Fruit fly (Drosophila melanogaster) whole organism, embryonic: Measurements from ENCODE around the gene TwdlB.

Experiments used
- Awh ChIP-seq: fragments of 200-800 bp; sonication (Bioruptor generic); IDR thresholded peaks from 2 replicates; pipeline ENCODE4, ENCODE4 v1.3.6; 2022; ENCODE audit warnings: missing biosample characterization, missing genetic modification characterization
- BtbVII ChIP-seq: fragments of 200-800 bp; sonication (Bioruptor generic); optimal IDR thresholded peaks from 3 replicates; lab custom pipeline; 2017; ENCODE audit warnings: missing biosample characterization, mild to moderate bottlenecking, missing genetic modification characterization
- CG1024 ChIP-seq: fragments of 200-800 bp; sonication (Bioruptor generic); IDR thresholded peaks from 2 replicates; pipeline ENCODE4 v1.3.6; 2022; ENCODE audit warnings: missing biosample characterization, missing genetic modification characterization
- CG11093 ChIP-seq: fragments of 200-800 bp; sonication (Bioruptor generic); IDR thresholded peaks from 3 replicates; pipeline ENCODE4 v1.3.6; 2022; ENCODE audit warnings: missing biosample characterization, missing genetic modification characterization
- CG12104 ChIP-seq: fragments of 200-800 bp; sonication (Bioruptor generic); optimal IDR thresholded peaks from 3 replicates; lab custom pipeline; 2016; ENCODE audit warnings: missing biosample characterization, missing genetic modification characterization
- CG13287 ChIP-seq: fragments of 200-800 bp; sonication (Bioruptor generic); IDR thresholded peaks from 2 replicates; pipeline ENCODE4 v1.3.6; 2022; ENCODE audit warnings: missing biosample characterization, missing genetic modification characterization; ENCODE audit not compliant: partially characterized antibody
- CG18619 ChIP-seq: fragments of 200-800 bp; sonication (Bioruptor generic); optimal IDR thresholded peaks from 3 replicates; lab custom pipeline; 2017; ENCODE audit warnings: missing biosample characterization, mild to moderate bottlenecking, missing genetic modification characterization
- CG31224 ChIP-seq: fragments of 200-800 bp; sonication (Bioruptor generic); IDR thresholded peaks from 2 replicates; pipeline ENCODE4 v1.3.6; 2022; ENCODE audit warnings: missing biosample characterization, missing genetic modification characterization
- CG6765 ChIP-seq: fragments of 200-800 bp; sonication (Bioruptor generic); optimal IDR thresholded peaks from 3 replicates; lab custom pipeline; 2017; ENCODE audit warnings: missing biosample characterization, mild to moderate bottlenecking, missing genetic modification characterization
- CG6813 ChIP-seq: fragments of 200-800 bp; sonication (Bioruptor generic); optimal IDR thresholded peaks from 2 replicates; lab custom pipeline; 2017; ENCODE audit warnings: missing biosample characterization, missing genetic modification characterization, mild to moderate bottlenecking, moderate library complexity, missing genetic modification reagents
- CG8765 ChIP-seq: fragments of 200-800 bp; sonication (Bioruptor generic); IDR thresholded peaks from 2 replicates; pipeline ENCODE4 v1.3.6; 2022; ENCODE audit warnings: missing biosample characterization, missing genetic modification characterization
- CoRest ChIP-seq: fragments of 200-800 bp; sonication (Bioruptor generic); optimal IDR thresholded peaks from 3 replicates; lab custom pipeline; 2018; ENCODE audit warnings: missing biosample characterization, mild to moderate bottlenecking, missing genetic modification characterization, moderate library complexity
- Dad ChIP-seq: fragments of 200-800 bp; sonication (Bioruptor generic); optimal IDR thresholded peaks from 3 replicates; lab custom pipeline; 2016; ENCODE audit warnings: missing biosample characterization, missing genetic modification characterization
- Dbx ChIP-seq: fragments of 200-800 bp; sonication (Bioruptor generic); IDR thresholded peaks from 3 replicates; pipeline ENCODE4 v1.3.6; 2022; ENCODE audit warnings: missing biosample characterization, missing genetic modification characterization
- Mes4 ChIP-seq: fragments of 200-800 bp; sonication (Bioruptor generic); optimal IDR thresholded peaks from 2 replicates; lab custom pipeline; 2016; ENCODE audit warnings: missing biosample characterization, missing genetic modification characterization
- NFAT ChIP-seq: fragments of 200-800 bp; sonication (Bioruptor generic); IDR thresholded peaks from 2 replicates; pipeline ENCODE4 v1.3.6; 2022; ENCODE audit warnings: missing biosample characterization, missing genetic modification characterization
- NK7.1 ChIP-seq: fragments of 200-800 bp; sonication (Bioruptor generic); optimal IDR thresholded peaks from 3 replicates; lab custom pipeline; 2016; ENCODE audit warnings: missing biosample characterization, missing genetic modification characterization
- Nf-YA ChIP-seq: fragments of 200-800 bp; sonication (Bioruptor generic); IDR thresholded peaks from 2 replicates; pipeline ENCODE4 v1.3.6; 2022; ENCODE audit warnings: missing biosample characterization, missing genetic modification characterization
- Rx ChIP-seq: fragments of 200-800 bp; sonication (Bioruptor generic); IDR thresholded peaks from 2 replicates; pipeline ENCODE4 v1.3.6; 2022; ENCODE audit warnings: missing biosample characterization, missing genetic modification characterization
- Vsx1 ChIP-seq: fragments of 200-800 bp; sonication (Bioruptor generic); optimal IDR thresholded peaks from 2 replicates; lab custom pipeline; 2017; ENCODE audit warnings: missing biosample characterization, mild to moderate bottlenecking, missing genetic modification characterization, missing genetic modification reagents
- abd-A ChIP-seq: fragments of 200-800 bp; sonication (Bioruptor generic); optimal IDR thresholded peaks from 3 replicates; lab custom pipeline; 2019; ENCODE audit warnings: missing biosample characterization, mild to moderate bottlenecking, missing genetic modification characterization, moderate library complexity
- aop ChIP-seq: fragments of 200-800 bp; sonication (Bioruptor generic); IDR thresholded peaks from 2 replicates; pipeline ENCODE4 v1.3.6; 2022; ENCODE audit warnings: missing biosample characterization, missing genetic modification characterization
- cas ChIP-seq: fragments of 200-800 bp; sonication (Bioruptor generic); IDR thresholded peaks from 2 replicates; pipeline ENCODE4 v1.3.6; 2022; ENCODE audit warnings: missing biosample characterization, missing genetic modification characterization
- chinmo ChIP-seq: fragments of 200-800 bp; sonication (Bioruptor generic); IDR thresholded peaks from 4 replicates; pipeline ENCODE4 v1.3.6; 2022; ENCODE audit warnings: missing biosample characterization, missing genetic modification characterization; ENCODE audit not compliant: partially characterized antibody
- dpn ChIP-seq, 2 experiments: fragments of 200-800 bp; sonication (Bioruptor generic); optimal IDR thresholded peaks; 3 replicates each; lab custom pipeline; 2016; ENCODE audit warnings: missing biosample characterization in 2 of 2, missing genetic modification characterization in 2 of 2
- en ChIP-seq: fragments of 200-800 bp; sonication (Bioruptor generic); optimal IDR thresholded peaks from 2 replicates; lab custom pipeline; 2016; ENCODE audit warnings: missing biosample characterization, missing genetic modification characterization
- grn ChIP-seq: fragments of 200-800 bp; sonication (Bioruptor generic); optimal IDR thresholded peaks from 3 replicates; lab custom pipeline; 2017; ENCODE audit warnings: missing biosample characterization, missing genetic modification characterization
- h ChIP-seq: fragments of >200 bp; optimal IDR thresholded peaks from 2 replicates; lab custom pipeline; 2017
- inv ChIP-seq: fragments of 200-800 bp; sonication (Bioruptor generic); IDR thresholded peaks from 2 replicates; pipeline ENCODE4 v1.3.6; 2022; ENCODE audit warnings: missing biosample characterization, missing genetic modification characterization; ENCODE audit not compliant: partially characterized antibody
- lmd ChIP-seq: fragments of 200-800 bp; sonication (Bioruptor generic); IDR thresholded peaks from 2 replicates; pipeline ENCODE4 v1.3.6; 2022; ENCODE audit warnings: missing biosample characterization, missing genetic modification characterization
- lov ChIP-seq, 2 experiments: fragments of 200-800 bp in 1 of 2; fragments of >200 bp in 1 of 2; sonication (Bioruptor generic) in 1 of 2; IDR thresholded peaks in 1 of 2; optimal IDR thresholded peaks in 1 of 2; 2 replicates in 1 of 2; 3 replicates in 1 of 2; pipeline versions ENCODE4 v1.3.6 to Lab custom; 2017 to 2022; ENCODE audit warnings: missing biosample characterization in 1 of 2, missing genetic modification characterization in 1 of 2
- oc ChIP-seq: fragments of 200-800 bp; sonication (Bioruptor generic); optimal IDR thresholded peaks from 2 replicates; lab custom pipeline; 2018; ENCODE audit warnings: missing biosample characterization, mild to moderate bottlenecking, missing genetic modification characterization, moderate library complexity
- odd ChIP-seq: fragments of 200-800 bp; sonication (Bioruptor generic); optimal IDR thresholded peaks from 2 replicates; lab custom pipeline; 2017; ENCODE audit warnings: missing biosample characterization, mild to moderate bottlenecking, missing genetic modification characterization
- onecut ChIP-seq: fragments of 200-800 bp; sonication (Bioruptor generic); IDR thresholded peaks from 2 replicates; pipeline ENCODE4 v1.3.6; 2022; ENCODE audit warnings: missing biosample characterization, missing genetic modification characterization
- sd ChIP-seq: fragments of 200-800 bp; sonication (Bioruptor generic); optimal IDR thresholded peaks from 3 replicates; lab custom pipeline; 2018; ENCODE audit warnings: missing biosample characterization, mild to moderate bottlenecking, missing genetic modification characterization, moderate library complexity
- sim ChIP-seq: fragments of 200-800 bp; sonication (Bioruptor generic); IDR thresholded peaks from 2 replicates; pipeline ENCODE4 v1.3.6; 2022; ENCODE audit warnings: missing biosample characterization, missing genetic modification characterization
- tup ChIP-seq: fragments of 200-800 bp; sonication (Bioruptor generic); optimal IDR thresholded peaks from 2 replicates; lab custom pipeline; 2016; ENCODE audit warnings: missing biosample characterization, mild to moderate bottlenecking, missing genetic modification characterization, moderate library complexity
- unc-4 ChIP-seq: fragments of 200-800 bp; sonication (Bioruptor generic); IDR thresholded peaks from 2 replicates; pipeline ENCODE4 v1.3.6; 2022; ENCODE audit warnings: missing biosample characterization, missing genetic modification characterization; ENCODE audit not compliant: partially characterized antibody
- vvl ChIP-seq: fragments of 200-800 bp; sonication (Bioruptor generic); IDR thresholded peaks from 2 replicates; pipeline ENCODE4 v1.3.6; 2022; ENCODE audit warnings: missing biosample characterization, missing genetic modification characterization

Gene TwdlB

DNA sequence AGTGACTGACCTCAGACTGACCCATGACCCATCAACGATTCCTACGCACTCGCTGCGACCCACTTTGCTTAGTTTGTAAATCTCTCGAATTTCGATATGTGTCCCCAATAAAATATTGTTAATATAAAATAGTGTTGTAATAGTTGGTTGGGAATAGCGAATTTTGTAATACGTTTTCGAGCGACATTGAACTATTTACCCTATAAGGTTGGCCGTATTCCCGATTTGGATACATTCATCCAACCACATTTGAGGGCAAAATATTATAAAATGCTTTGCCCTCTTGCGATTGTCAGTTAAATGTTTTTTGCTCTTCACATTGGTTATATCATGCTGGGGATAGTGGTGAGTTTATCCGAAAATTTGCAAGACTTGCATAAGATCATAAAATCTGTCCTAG, 11.2 kb upstream of the TwdlB start, which contains the start of gene TwdlR (continued):
- TF ChIP-seq sim (GFP tag; lab: Robert Waterston, UW): no peak
- TF ChIP-seq lmd (GFP tag; lab: Robert Waterston, UW): no peak
- TF ChIP-seq Rx (GFP tag; lab: Robert Waterston, UW): no peak
- TF ChIP-seq dpn (GFP tag; optimal IDR thresholded peaks at IDR 0.05; lab: Kevin White, UChicago): no peak
- TF ChIP-seq, all 482 proteins: peak for 0

DNA sequence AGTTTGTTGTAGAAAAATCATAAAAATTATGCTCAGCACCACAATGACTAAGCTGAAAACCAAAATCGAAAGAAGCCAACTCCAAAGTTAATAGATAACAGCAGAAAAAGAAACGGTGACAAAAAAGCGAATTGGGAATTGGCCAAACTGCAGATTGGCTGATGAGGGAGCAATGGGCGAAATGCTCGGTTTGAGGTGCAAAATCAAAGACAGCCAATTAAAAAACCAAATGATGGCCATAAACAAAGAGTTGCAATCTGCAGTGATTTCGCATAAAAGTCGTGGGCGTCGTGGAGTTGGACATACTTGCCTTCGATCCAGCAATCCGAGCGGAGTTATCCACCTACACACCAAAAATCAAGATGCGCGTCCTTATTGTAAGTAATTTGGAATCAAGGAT, 10.1 kb upstream of the TwdlB start, which contains the start of gene TwdlH:
TSS of gene TwdlH (plus strand) at position 301 of the 400 bp plus-strand sequence.
- TF ChIP-seq onecut (GFP tag; lab: Robert Waterston, UW) (no peak), unc-4 (GFP tag; lab: Robert Waterston, UW) (no peak), Nf-YA (GFP tag; lab: Robert Waterston, UW) (no peak), NK7.1 (GFP tag; lab: Kevin White, UChicago) (no peak), Vsx1 (GFP tag; lab: Kevin White, UChicago) (no peak), en (GFP tag; lab: Kevin White, UChicago) (no peak), CG1024 (GFP tag; lab: Robert Waterston, UW) (no peak), Dad (GFP tag; lab: Kevin White, UChicago) (no peak), CoRest (tag; lab: Kevin White, UChicago) (no peak), cas (GFP tag; lab: Robert Waterston, UW) (no peak), tup (GFP tag; lab: Kevin White, UChicago) (no peak), inv (GFP tag; lab: Robert Waterston, UW) (no peak)

DNA sequence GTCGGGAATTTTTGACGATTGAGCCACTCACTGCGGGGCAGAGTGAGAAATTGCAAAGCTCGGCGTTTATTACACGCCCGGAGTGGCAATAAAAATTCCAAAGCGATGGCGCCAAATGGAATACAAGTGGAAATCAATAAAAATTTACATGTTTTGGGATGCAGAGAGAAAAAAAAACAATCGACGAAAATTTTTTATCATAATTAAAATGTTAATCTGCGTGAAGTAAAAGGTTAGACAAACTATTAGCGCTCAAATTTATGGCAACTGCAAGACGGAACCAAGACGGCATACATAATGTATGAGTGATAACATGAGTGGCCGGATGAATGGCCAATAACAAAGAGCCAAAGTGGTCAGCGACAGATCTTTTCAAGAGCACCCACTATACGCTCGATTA, 9.7 kb upstream of the TwdlB start:
- TF ChIP-seq aop (GFP tag; lab: Robert Waterston, UW) (no peak), vvl (GFP tag; lab: Robert Waterston, UW) (peak; percentile 61; the same call in 1 of the 2 replicates), CG6813 (GFP tag; lab: Kevin White, UChicago) (no peak), Mes4 (GFP tag; lab: Kevin White, UChicago) (no peak), abd-A (tag; lab: Kevin White, UChicago) (peak; percentile 89), Dbx (GFP tag; lab: Robert Waterston, UW) (0 out of 3 replicates have a peak, but pooled peaks have one; percentile 3), CoRest (tag; lab: Kevin White, UChicago) (no peak), sd (peak; percentile 82), CG13287 (GFP tag; lab: Robert Waterston, UW) (no peak), CG11093 (GFP tag; lab: Robert Waterston, UW) (no peak), Awh (GFP tag; lab: Robert Waterston, UW) (0 out of 2 replicates have a peak, but pooled peaks have one; percentile 15), onecut (GFP tag; lab: Robert Waterston, UW) (peak; percentile 43)

DNA sequence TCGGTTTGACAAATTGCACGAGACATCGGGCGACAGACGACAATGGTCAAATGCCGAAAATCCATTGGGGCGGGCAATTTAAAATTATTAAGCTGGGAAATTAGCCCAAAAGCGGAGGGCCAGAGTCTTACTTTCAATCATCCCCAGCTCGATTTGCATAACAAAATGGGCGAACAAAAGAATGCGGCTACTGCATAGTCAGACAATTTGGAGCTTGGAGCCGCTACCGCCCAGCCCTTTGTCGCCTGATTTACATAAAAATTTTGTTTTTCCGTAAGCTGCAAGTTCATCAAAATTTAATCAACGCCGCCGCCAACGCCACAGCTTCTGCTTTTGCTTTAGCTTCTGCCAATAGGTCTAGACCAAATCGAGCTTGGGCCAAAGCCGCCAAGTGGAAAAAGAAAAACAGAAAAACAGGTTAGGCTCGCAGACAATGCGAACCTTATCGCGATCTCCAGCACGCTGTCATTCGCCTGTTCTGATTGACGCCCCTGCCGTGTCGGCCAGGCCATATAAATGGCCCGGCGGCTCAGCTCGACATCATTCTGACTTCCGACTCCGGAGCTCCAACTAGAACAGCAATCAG, 8.1 kb upstream of the TwdlB start, which contains the start of gene TwdlN:
TSS of gene TwdlN (plus strand) at position 536 of the 586 bp plus-strand sequence.
- TF ChIP-seq odd (peak; percentile 3), CG6765 (no peak), grn (GFP tag; lab: Kevin White, UChicago) (peak; percentile 49), h (no peak), vvl (GFP tag; lab: Robert Waterston, UW) (no peak; the same call in 1 of the 2 replicates), lov (optimal IDR thresholded peaks at IDR 0.05; lab: Kevin White, UChicago) (no peak), lov (GFP tag; IDR thresholded peaks at IDR 0.05; lab: Robert Waterston, UW) (no peak), NFAT (0 out of 2 replicates have a peak, but pooled peaks have one; percentile 15), chinmo (GFP tag; lab: Robert Waterston, UW) (peak; percentile 87; the same call in 3 of the 4 replicates), CG8765 (GFP tag; lab: Robert Waterston, UW) (no peak), oc (tag; lab: Kevin White, UChicago) (peak; percentile 31), dpn (GFP tag; optimal IDR thresholded peaks at IDR 0.05; lab: Kevin White, UChicago) (no peak), sd (peak; percentile 70), BtbVII (GFP tag; lab: Kevin White, UChicago) (no peak), CG31224 (GFP tag; lab: Robert Waterston, UW) (no peak), CG12104 (GFP tag; lab: Kevin White, UChicago) (no peak), abd-A (tag; lab: Kevin White, UChicago) (peak; percentile 56), CG18619 (GFP tag; lab: Kevin White, UChicago) (no peak)
- TF ChIP-seq, all 482 proteins: peak for 7
